Worm (Caenorhabditis elegans) whole organism, late embryonic: ENCODE measurements around the gene Y53F4B.62.
A peak's percentile ranks its signal among the peaks of the same experiment; 100 is the strongest.

Source experiments
- K02D7.2 ChIP-seq: sonication (generic microtip); optimal IDR thresholded peaks from 2 replicates; lab custom pipeline; 2017; ENCODE audit warnings: mild to moderate bottlenecking, missing genetic modification characterization, missing compliant biosample characterization
- T23F11.4 ChIP-seq: fragments of 200-800 bp; sonication (Bioruptor generic); optimal IDR thresholded peaks from 2 replicates; lab custom pipeline; 2018; ENCODE audit warnings: mild to moderate bottlenecking, missing genetic modification characterization, missing compliant biosample characterization
- ama-1 ChIP-seq: fragments of 150-350 bp; optimal IDR thresholded peaks from 2 replicates; lab custom pipeline; 2014
- ceh-14 ChIP-seq: sonication (generic microtip); optimal IDR thresholded peaks from 2 replicates; lab custom pipeline; 2016; ENCODE audit warnings: missing genotype, missing genetic modification characterization, missing compliant biosample characterization
- ceh-22 ChIP-seq: sonication (generic microtip); optimal IDR thresholded peaks from 2 replicates; lab custom pipeline; 2017; ENCODE audit warnings: missing biosample characterization, missing genetic modification characterization
- ceh-30 ChIP-seq: fragments of 150-350 bp; optimal IDR thresholded peaks from 2 replicates; lab custom pipeline; 2014; ENCODE audit warnings: missing biosample characterization, missing genetic modification characterization
- ceh-31 ChIP-seq: sonication (generic microtip); optimal IDR thresholded peaks from 2 replicates; lab custom pipeline; 2016; ENCODE audit warnings: missing genetic modification characterization, missing compliant biosample characterization
- ceh-34 ChIP-seq: sonication (generic microtip); optimal IDR thresholded peaks from 2 replicates; lab custom pipeline; 2016; ENCODE audit warnings: mild to moderate bottlenecking, missing genetic modification characterization, missing compliant biosample characterization
- ceh-48 ChIP-seq: sonication (generic microtip); optimal IDR thresholded peaks from 2 replicates; lab custom pipeline; 2016; ENCODE audit warnings: missing genetic modification characterization, inconsistent platforms, missing compliant biosample characterization
- che-1 ChIP-seq: sonication (generic microtip); optimal IDR thresholded peaks from 2 replicates; lab custom pipeline; 2016; ENCODE audit warnings: mild to moderate bottlenecking, missing genetic modification characterization, missing compliant biosample characterization
- dmd-4 ChIP-seq: sonication (generic microtip); optimal IDR thresholded peaks from 2 replicates; lab custom pipeline; 2016; ENCODE audit warnings: borderline replicate concordance, missing genetic modification characterization, missing compliant biosample characterization
- elt-2 ChIP-seq: sonication (generic microtip); optimal IDR thresholded peaks from 2 replicates; lab custom pipeline; 2016; ENCODE audit warnings: missing genetic modification reagents, missing genetic modification characterization, missing compliant biosample characterization
- elt-4 ChIP-seq: sonication (generic microtip); optimal IDR thresholded peaks from 2 replicates; lab custom pipeline; 2016; ENCODE audit warnings: missing genetic modification characterization, missing compliant biosample characterization
- fax-1 ChIP-seq: sonication (generic microtip); optimal IDR thresholded peaks from 2 replicates; lab custom pipeline; 2016; ENCODE audit warnings: missing genotype, missing genetic modification characterization, missing compliant biosample characterization
- fkh-6 ChIP-seq: sonication (generic microtip); optimal IDR thresholded peaks from 2 replicates; lab custom pipeline; 2016; ENCODE audit warnings: missing genetic modification characterization, missing compliant biosample characterization
- gmeb-2 ChIP-seq: sonication (generic microtip); optimal IDR thresholded peaks from 2 replicates; lab custom pipeline; 2016; ENCODE audit warnings: missing genetic modification characterization, inconsistent platforms, missing compliant biosample characterization
- hlh-13 ChIP-seq: fragments of 200-800 bp; sonication (Bioruptor generic); optimal IDR thresholded peaks from 2 replicates; lab custom pipeline; 2018; ENCODE audit warnings: mild to moderate bottlenecking, missing genetic modification characterization, missing compliant biosample characterization
- hlh-8 ChIP-seq: sonication (generic microtip); optimal IDR thresholded peaks from 2 replicates; lab custom pipeline; 2016; ENCODE audit warnings: missing genotype, missing genetic modification characterization, missing compliant biosample characterization
- lim-6 ChIP-seq: sonication (generic microtip); optimal IDR thresholded peaks from 2 replicates; lab custom pipeline; 2016; ENCODE audit warnings: missing genetic modification characterization, missing compliant biosample characterization
- nfya-1 ChIP-seq: sonication (generic microtip); optimal IDR thresholded peaks from 2 replicates; lab custom pipeline; 2017; ENCODE audit warnings: missing genetic modification characterization, mild to moderate bottlenecking, missing compliant biosample characterization, antibody characterized with exemption, moderate library complexity
- nhr-11 ChIP-seq: fragments of 150-350 bp; optimal IDR thresholded peaks from 2 replicates; lab custom pipeline; 2014; ENCODE audit warnings: missing biosample characterization, missing genetic modification characterization
- npax-4 ChIP-seq: sonication (generic microtip); optimal IDR thresholded peaks from 2 replicates; lab custom pipeline; 2016; ENCODE audit warnings: missing genetic modification characterization, missing compliant biosample characterization
- odd-2 ChIP-seq: sonication (generic microtip); optimal IDR thresholded peaks from 2 replicates; lab custom pipeline; 2017; ENCODE audit warnings: antibody characterized with exemption, mild to moderate bottlenecking, missing genetic modification characterization, missing compliant biosample characterization
- pax-1 ChIP-seq: fragments of 150-350 bp; optimal IDR thresholded peaks from 2 replicates; lab custom pipeline; 2014; ENCODE audit warnings: missing biosample characterization, missing genetic modification characterization
- pha-2 ChIP-seq: sonication (generic microtip); optimal IDR thresholded peaks from 2 replicates; lab custom pipeline; 2017; ENCODE audit warnings: mild to moderate bottlenecking, missing genetic modification characterization, missing compliant biosample characterization
- ref-2 ChIP-seq: sonication (generic microtip); optimal IDR thresholded peaks from 2 replicates; lab custom pipeline; 2016; ENCODE audit warnings: missing genetic modification characterization, missing compliant biosample characterization
- rnt-1 ChIP-seq: sonication (generic microtip); optimal IDR thresholded peaks from 2 replicates; lab custom pipeline; 2016; ENCODE audit warnings: missing genetic modification characterization, missing compliant biosample characterization
- sdc-2 ChIP-seq: sonication (generic microtip); optimal IDR thresholded peaks from 2 replicates; lab custom pipeline; 2016; ENCODE audit warnings: missing genotype, missing genetic modification characterization, missing compliant biosample characterization
- sox-4 ChIP-seq: sonication (generic microtip); optimal IDR thresholded peaks from 2 replicates; lab custom pipeline; 2017; ENCODE audit warnings: mild to moderate bottlenecking, missing genetic modification characterization, inconsistent platforms, missing compliant biosample characterization
- syd-9 ChIP-seq: sonication (generic microtip); optimal IDR thresholded peaks from 2 replicates; lab custom pipeline; 2016; ENCODE audit warnings: mild to moderate bottlenecking, missing genetic modification characterization, moderate library complexity, missing compliant biosample characterization
- tbx-2 ChIP-seq: sonication (generic microtip); optimal IDR thresholded peaks from 2 replicates; lab custom pipeline; 2016; ENCODE audit warnings: missing genetic modification characterization, missing compliant biosample characterization
- tbx-7 ChIP-seq: sonication (generic microtip); optimal IDR thresholded peaks from 2 replicates; lab custom pipeline; 2016; ENCODE audit warnings: missing genotype, missing genetic modification characterization, missing compliant biosample characterization
- ttx-3 ChIP-seq: sonication (generic microtip); optimal IDR thresholded peaks from 2 replicates; lab custom pipeline; 2016; ENCODE audit warnings: missing genetic modification reagents, missing genetic modification characterization, missing compliant biosample characterization
- unc-3 ChIP-seq, 2 experiments: fragments of 200-800 bp in 1 of 2; sonication (Bioruptor generic) in 1 of 2; sonication (generic microtip) in 1 of 2; conservative IDR thresholded peaks in 1 of 2; optimal IDR thresholded peaks in 1 of 2; 2 replicates each; pipeline versions ENCODE4 v1.3.6 to Lab custom; 2016 to 2022; ENCODE audit warnings: missing compliant biosample characterization in 2 of 2, missing genetic modification characterization in 2 of 2, missing genetic modification reagents in 1 of 2
- unc-42 ChIP-seq: sonication (generic microtip); optimal IDR thresholded peaks from 2 replicates; lab custom pipeline; 2016; ENCODE audit warnings: missing genotype, missing genetic modification characterization, missing compliant biosample characterization
- unc-86 ChIP-seq: sonication (generic microtip); optimal IDR thresholded peaks from 2 replicates; lab custom pipeline; 2016; ENCODE audit warnings: missing genetic modification characterization, missing compliant biosample characterization
- zip-5 ChIP-seq: sonication (generic microtip); optimal IDR thresholded peaks from 2 replicates; lab custom pipeline; 2016; ENCODE audit warnings: missing genetic modification characterization, missing compliant biosample characterization

Y53F4B.62 gene

DNA sequence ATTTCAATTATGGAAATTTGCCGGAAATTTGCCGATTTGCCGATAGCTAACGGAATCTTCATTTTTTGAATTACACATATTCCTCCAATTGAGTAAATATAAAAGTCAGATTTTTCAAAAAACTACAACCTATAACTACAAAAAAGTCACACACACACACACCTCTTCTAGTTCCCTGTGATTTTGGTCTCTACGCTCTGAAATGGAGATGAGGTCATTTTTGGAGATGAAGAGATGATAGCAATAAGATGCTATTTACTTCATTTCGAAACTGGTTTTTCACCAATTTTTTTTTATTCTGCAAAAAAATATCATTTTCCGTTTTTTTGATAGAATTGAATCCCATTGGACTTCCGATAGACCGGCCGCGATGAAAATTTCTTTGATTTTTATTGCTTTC lies 6.2 kb downstream of the Y53F4B.62 start, which contains the start of gene Y53F4B.23:
TSS of gene Y53F4B.23 (plus strand) at position 312 of the 400 bp plus-strand sequence.
- TF ChIP-seq rnt-1 (tag; lab: Kevin White, UChicago) (no peak), elt-2 (tag; lab: Kevin White, UChicago) (no peak), T23F11.4 (GFP tag; lab: Kevin White, UChicago) (no peak), sox-4 (tag; lab: Kevin White, UChicago) (no peak), ceh-48 (tag; lab: Kevin White, UChicago) (no peak), ama-1 (lab: Kevin White, UChicago) (no peak), ceh-22 (tag; lab: Kevin White, UChicago) (no peak), nhr-11 (tag; lab: Kevin White, UChicago) (no peak), syd-9 (tag; lab: Kevin White, UChicago) (no peak), hlh-13 (GFP tag; lab: Kevin White, UChicago) (no peak), elt-4 (tag; lab: Kevin White, UChicago) (no peak), hlh-8 (tag; lab: Kevin White, UChicago) (no peak)

- TF ChIP-seq ceh-48 (tag; lab: Kevin White, UChicago): peak; percentile 8
- TF ChIP-seq lim-6: no peak
- peak; percentile 3 for TF ChIP-seq ceh-34 (tag; lab: Kevin White, UChicago)
- TF ChIP-seq ceh-31 (tag; lab: Kevin White, UChicago): peak; percentile 45
- TF ChIP-seq ceh-30 (tag; lab: Kevin White, UChicago): no peak
- TF ChIP-seq fkh-6 (tag; lab: Kevin White, UChicago): no peak
- peak; percentile 10 for TF ChIP-seq ceh-14 (tag; lab: Kevin White, UChicago)
- TF ChIP-seq pax-1 (tag; lab: Kevin White, UChicago): no peak
- TF ChIP-seq zip-5 (tag; lab: Kevin White, UChicago): peak; percentile 10
- TF ChIP-seq nfya-1: peak; percentile 39
- no peak for TF ChIP-seq npax-4 (tag; lab: Kevin White, UChicago)
- no peak for TF ChIP-seq sdc-2 (tag; lab: Kevin White, UChicago)
- TF ChIP-seq gmeb-2 (tag; lab: Kevin White, UChicago): no peak
- TF ChIP-seq che-1 (tag; lab: Kevin White, UChicago): no peak
- TF ChIP-seq pha-2: peak; percentile 4
- peak; percentile 67 for TF ChIP-seq unc-42
- no peak for TF ChIP-seq odd-2 (tag; lab: Kevin White, UChicago)
- TF ChIP-seq K02D7.2 (tag; lab: Kevin White, UChicago): peak; percentile 3
- TF ChIP-seq unc-86 (tag; lab: Kevin White, UChicago): no peak
- peak; percentile 20 for TF ChIP-seq elt-2 (tag; lab: Kevin White, UChicago)
- TF ChIP-seq ttx-3 (tag; lab: Kevin White, UChicago): no peak
Observed at ce11 chrII:15119537-15120360, 10.7 kb downstream of the Y53F4B.62 start, which contains the start of gene arp-1. Gene arp-1, plus strand, starts transcription at chrII:15120301.

DNA sequence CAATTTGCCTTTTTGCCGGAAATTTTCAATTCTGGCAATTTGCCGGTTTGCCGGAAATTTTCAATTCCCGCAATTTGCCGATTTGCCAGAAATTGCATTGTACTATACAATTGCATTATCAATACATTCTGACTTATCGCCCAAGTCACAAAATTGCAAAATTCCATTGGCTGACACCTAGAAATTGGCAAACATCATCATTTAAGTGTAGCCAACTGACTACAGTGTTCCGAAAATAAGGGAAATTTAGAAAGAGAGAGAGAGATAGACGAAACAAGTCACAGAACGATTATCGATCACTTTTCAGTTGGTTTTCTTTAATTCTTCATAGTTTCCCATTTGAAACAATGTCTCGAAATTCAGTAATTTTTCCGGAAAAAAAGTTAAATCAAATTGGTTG lies 19.1 kb downstream of the Y53F4B.62 start:
- no peak for TF ChIP-seq dmd-4
- peak; percentile 21 for TF ChIP-seq elt-2 (tag; lab: Kevin White, UChicago)

- TF ChIP-seq tbx-2 (no peak), ref-2 (tag; lab: Kevin White, UChicago) (no peak), hlh-13 (GFP tag; lab: Kevin White, UChicago) (no peak), ceh-48 (tag; lab: Kevin White, UChicago) (no peak), ceh-31 (tag; lab: Kevin White, UChicago) (no peak), sox-4 (tag; lab: Kevin White, UChicago) (no peak), unc-42 (no peak), tbx-7 (tag; lab: Kevin White, UChicago) (no peak), ceh-30 (tag; lab: Kevin White, UChicago) (no peak), unc-3 (GFP tag; conservative IDR thresholded peaks at IDR 0.05; lab: Robert Waterston, UW) (no peak), unc-3 (tag; optimal IDR thresholded peaks at IDR 0.05; lab: Kevin White, UChicago) (no peak), fax-1 (no peak), dmd-4 (no peak)
Observed at ce11 chrII:15109844-15110243, 20.6 kb downstream of the Y53F4B.62 start, which contains the start of gene Y53F4B.39. Gene Y53F4B.39, plus strand, starts transcription at chrII:15110144.
